Fruit fly (Drosophila melanogaster): ENCODE results near the gene CG13625.

- TF ChIP-seq OdsH (GFP tag; optimal IDR thresholded peaks at IDR 0.05): no peak
- TF ChIP-seq psq (GFP tag; optimal IDR thresholded peaks at IDR 0.05): no peak
- no peak for TF ChIP-seq tai (GFP tag; optimal IDR thresholded peaks at IDR 0.05)
- no peak for TF ChIP-seq Hr83 (GFP tag; optimal IDR thresholded peaks at IDR 0.05; ENCODE audit: poor library complexity, severe bottlenecking)
- TF ChIP-seq h (GFP tag; optimal IDR thresholded peaks at IDR 0.05): no peak
- TF ChIP-seq GATAd (GFP tag; optimal IDR thresholded peaks at IDR 0.05): no peak
- TF ChIP-seq Myc (optimal IDR thresholded peaks at IDR 0.05): no peak
Measured at dm6 chr3R:24555150-24555549, 29.8 kb downstream of the CG13625 start.
